Worm (Caenorhabditis elegans) whole organism, L4/young adult: ENCODE measurements around the gene T01D3.3.

Source experiments
- dao-5 ChIP-seq: sonication (generic microtip); optimal IDR thresholded peaks from 2 replicates; lab custom pipeline; 2016; ENCODE audit warnings: missing genotype, missing genetic modification characterization, moderate library complexity, missing compliant biosample characterization
- him-1 ChIP-seq: sonication (generic microtip); optimal IDR thresholded peaks from 2 replicates; lab custom pipeline; 2016; ENCODE audit warnings: missing genotype, missing genetic modification reagents, missing genetic modification characterization, missing compliant biosample characterization

DNA sequence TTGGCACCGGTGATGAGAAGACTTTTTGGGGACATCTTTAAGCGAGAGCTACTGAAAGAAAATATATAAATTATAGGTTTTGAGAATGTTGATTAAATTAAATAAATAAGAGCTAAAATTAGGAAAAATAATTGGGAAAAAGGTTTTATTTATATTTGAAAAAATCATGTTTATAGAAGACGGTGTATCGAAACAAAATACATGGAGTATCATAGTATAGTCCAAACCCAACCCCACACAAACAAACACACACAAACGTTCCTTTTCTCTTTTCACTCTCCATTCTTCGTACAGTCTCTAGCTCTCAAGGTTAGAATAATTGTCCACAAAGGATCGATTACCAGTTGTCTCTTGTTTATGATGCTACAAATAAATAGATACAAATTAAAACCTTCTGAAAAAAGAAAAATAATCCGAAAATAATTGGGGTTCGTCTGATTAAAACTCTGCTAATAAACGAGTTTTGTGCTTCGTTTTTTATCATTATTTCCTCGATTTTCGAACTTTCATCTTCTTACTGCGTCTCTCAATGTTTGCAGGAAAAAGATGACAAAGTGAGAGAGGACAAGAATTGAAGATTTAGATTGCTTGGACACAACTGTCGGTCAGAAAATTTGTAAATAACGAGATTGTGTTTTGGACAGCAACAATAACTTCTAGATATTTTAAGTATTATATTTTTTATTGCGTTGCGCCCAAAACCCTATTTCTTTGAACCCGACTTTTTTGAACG is 52.5 kb downstream of the T01D3.3 start, which contains the start of gene F20G2.2:
- TF ChIP-seq him-1 (tag; lab: Kevin White, UChicago) (no peak), dao-5 (no peak)
